Fruit fly (Drosophila melanogaster) whole organism, pupa: Measurements from ENCODE around the gene CG5846.

Experiments used
- CG10348 ChIP-seq: fragments of 200-800 bp; sonication (Bioruptor generic); IDR thresholded peaks from 2 replicates; pipeline ENCODE4 v1.3.6; 2022; ENCODE audit warnings: missing biosample characterization, missing genetic modification characterization
- CG12605 ChIP-seq: fragments of 200-800 bp; sonication (Bioruptor generic); IDR thresholded peaks from 2 replicates; pipeline ENCODE4 v1.3.6; 2022; ENCODE audit warnings: missing biosample characterization, missing genetic modification characterization
- CG13204 ChIP-seq: fragments of 200-800 bp; sonication (Bioruptor generic); optimal IDR thresholded peaks from 2 replicates; lab custom pipeline; 2018; ENCODE audit warnings: missing biosample characterization, mild to moderate bottlenecking, missing genetic modification characterization, moderate library complexity
- CG14655 ChIP-seq: fragments of 200-800 bp; sonication (Bioruptor generic); optimal IDR thresholded peaks from 3 replicates; lab custom pipeline; 2017; ENCODE audit warnings: mild to moderate bottlenecking, missing biosample characterization, missing genetic modification reagents, missing genetic modification characterization
- CG15710 ChIP-seq: fragments of 200-800 bp; sonication (Bioruptor generic); optimal IDR thresholded peaks from 2 replicates; lab custom pipeline; 2018; ENCODE audit warnings: missing biosample characterization, mild to moderate bottlenecking, missing genetic modification characterization, moderate library complexity
- CG17806 ChIP-seq: fragments of 200-800 bp; sonication (Bioruptor generic); optimal IDR thresholded peaks from 2 replicates; lab custom pipeline; 2018; ENCODE audit warnings: missing biosample characterization, mild to moderate bottlenecking, missing genetic modification characterization, moderate library complexity
- CG32121 ChIP-seq: fragments of 200-800 bp; sonication (Bioruptor generic); IDR thresholded peaks from 2 replicates; pipeline ENCODE4 v1.3.6; 2022; ENCODE audit warnings: missing biosample characterization, missing genetic modification characterization
- CG34367 ChIP-seq: fragments of 200-800 bp; sonication (Bioruptor generic); optimal IDR thresholded peaks from 2 replicates; lab custom pipeline; 2018; ENCODE audit warnings: missing biosample characterization, mild to moderate bottlenecking, missing genetic modification characterization
- CG4496 ChIP-seq: fragments of 200-800 bp; sonication (Bioruptor generic); IDR thresholded peaks from 3 replicates; pipeline ENCODE4 v1.3.6; 2022; ENCODE audit warnings: missing biosample characterization, missing genetic modification characterization
- CG8159 ChIP-seq: fragments of 200-800 bp; sonication (Bioruptor generic); optimal IDR thresholded peaks from 3 replicates; lab custom pipeline; 2018; ENCODE audit warnings: missing biosample characterization, mild to moderate bottlenecking, missing genetic modification characterization, moderate library complexity
- CG8301 ChIP-seq: fragments of 200-800 bp; sonication (Bioruptor generic); optimal IDR thresholded peaks from 2 replicates; lab custom pipeline; 2018; ENCODE audit warnings: missing biosample characterization, mild to moderate bottlenecking, missing genetic modification characterization
- CG9948 ChIP-seq: fragments of 200-800 bp; sonication (Bioruptor generic); optimal IDR thresholded peaks from 2 replicates; lab custom pipeline; 2018; ENCODE audit warnings: missing biosample characterization, mild to moderate bottlenecking, missing genetic modification characterization, moderate library complexity
- D1 ChIP-seq: fragments of 200-800 bp; sonication (Bioruptor generic); optimal IDR thresholded peaks from 2 replicates; lab custom pipeline; 2018; ENCODE audit warnings: missing biosample characterization, mild to moderate bottlenecking, missing genetic modification characterization, moderate library complexity
- EcR ChIP-seq: fragments of 200-800 bp; sonication (Bioruptor generic); optimal IDR thresholded peaks from 3 replicates; lab custom pipeline; 2019; ENCODE audit warnings: missing biosample characterization, missing genetic modification characterization, mild to moderate bottlenecking, moderate library complexity, missing genetic modification reagents
- Ets98B ChIP-seq: fragments of 200-800 bp; sonication (Bioruptor generic); IDR thresholded peaks from 2 replicates; pipeline ENCODE4 v1.3.6; 2022; ENCODE audit warnings: missing biosample characterization, missing genetic modification characterization
- Pif1A ChIP-seq: fragments of 200-800 bp; sonication (Bioruptor generic); optimal IDR thresholded peaks from 3 replicates; lab custom pipeline; 2016; ENCODE audit warnings: missing biosample characterization, missing genetic modification characterization
- Pif1B ChIP-seq: fragments of 200-800 bp; sonication (Bioruptor generic); optimal IDR thresholded peaks from 3 replicates; lab custom pipeline; 2016; ENCODE audit warnings: missing biosample characterization, missing genetic modification characterization
- Snoo ChIP-seq: fragments of 200-800 bp; sonication (Bioruptor generic); optimal IDR thresholded peaks from 3 replicates; lab custom pipeline; 2017; ENCODE audit warnings: missing biosample characterization, mild to moderate bottlenecking, missing genetic modification characterization, inconsistent platforms
- fd96Ca ChIP-seq: fragments of 200-800 bp; sonication (Bioruptor generic); IDR thresholded peaks from 3 replicates; pipeline ENCODE4 v1.3.6; 2022; ENCODE audit warnings: missing biosample characterization, missing genetic modification characterization
- gl ChIP-seq: fragments of 200-800 bp; sonication (Bioruptor generic); optimal IDR thresholded peaks from 2 replicates; lab custom pipeline; 2018; ENCODE audit warnings: missing biosample characterization, mild to moderate bottlenecking, missing genetic modification characterization
- rn ChIP-seq: fragments of 200-800 bp; sonication (Bioruptor generic); IDR thresholded peaks from 2 replicates; pipeline ENCODE4 v1.3.6; 2022; ENCODE audit warnings: missing biosample characterization, missing genetic modification characterization

CG5846 gene

dm6 chr2L:9919218-9919617, 37.8 kb downstream of the CG5846 start:
- no peak for TF ChIP-seq D1
- TF ChIP-seq CG32121 (GFP tag; lab: Robert Waterston, UW): no peak
- TF ChIP-seq Snoo: no peak
- TF ChIP-seq CG15710 (tag; lab: Kevin White, UChicago): no peak
- no peak for TF ChIP-seq CG8159 (tag; lab: Kevin White, UChicago)
- no peak for TF ChIP-seq CG17806 (tag; lab: Kevin White, UChicago)
- TF ChIP-seq CG8301 (tag; lab: Kevin White, UChicago): no peak
- TF ChIP-seq Pif1A (GFP tag; lab: Kevin White, UChicago): no peak
- no peak for TF ChIP-seq CG34367
- TF ChIP-seq fd96Ca (GFP tag; lab: Robert Waterston, UW): no peak
- TF ChIP-seq rn (GFP tag; lab: Robert Waterston, UW): no peak
- no peak for TF ChIP-seq CG14655 (GFP tag; lab: Kevin White, UChicago)
- TF ChIP-seq CG9948 (tag; lab: Kevin White, UChicago): no peak
- TF ChIP-seq CG4496 (GFP tag; lab: Robert Waterston, UW): no peak
- no peak for TF ChIP-seq CG13204
- TF ChIP-seq EcR (GFP tag; lab: Kevin White, UChicago): no peak
- TF ChIP-seq CG12605: no peak
- no peak for TF ChIP-seq Pif1B (GFP tag; lab: Kevin White, UChicago)

DNA sequence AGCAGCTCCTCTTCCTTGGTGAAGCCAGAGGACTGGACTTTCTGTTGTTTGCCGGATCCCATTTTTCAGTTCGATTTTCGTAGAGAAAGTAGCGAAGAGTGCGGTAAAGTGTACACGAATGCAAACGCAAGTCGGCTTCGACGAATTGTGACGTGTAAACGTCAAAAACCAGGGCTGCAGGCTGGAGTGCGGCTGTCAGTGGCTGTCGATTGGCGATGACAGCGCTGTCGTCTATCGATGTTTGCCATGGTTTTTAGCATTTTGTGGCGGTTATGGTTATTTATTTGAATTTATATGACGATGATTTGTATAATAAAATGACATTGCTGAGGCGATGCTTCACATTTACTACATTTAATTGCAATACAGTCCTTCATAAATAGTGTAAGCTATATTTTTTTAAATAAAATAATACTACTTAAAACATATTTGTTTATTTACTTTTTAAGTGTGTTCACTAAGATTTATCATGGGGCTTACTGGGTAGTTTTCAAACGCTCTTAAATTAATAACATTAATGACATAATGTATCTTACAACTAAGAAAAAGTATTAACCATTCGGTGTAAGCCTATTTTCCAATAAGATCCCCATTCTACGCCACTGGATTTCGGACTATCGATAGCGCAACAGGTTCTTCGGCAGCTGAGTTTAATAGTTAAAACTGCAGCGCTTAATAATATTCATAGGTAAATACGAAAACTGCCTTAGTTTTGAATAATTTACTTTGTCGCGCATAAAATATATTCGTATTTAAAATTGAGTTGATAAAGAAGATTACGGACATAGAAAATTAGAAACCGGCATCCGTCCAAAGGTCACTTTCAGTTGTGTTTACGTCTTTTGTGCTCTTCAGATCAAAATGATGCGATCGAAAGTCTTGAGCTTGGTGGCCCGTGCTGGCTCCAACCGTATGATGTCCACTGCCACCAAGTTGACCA, 38.7 kb downstream of the CG5846 start, which contains the start of the genes CG5885 and CG4598:
Gene CG5885 (minus strand): TSS at position 311 of the 940 bp plus-strand sequence.
Gene CG4598 (plus strand): TSS at position 599 of the 940 bp plus-strand sequence.
- TF ChIP-seq CG14655 (GFP tag; lab: Kevin White, UChicago) (peak; percentile 78), CG32121 (GFP tag; lab: Robert Waterston, UW) (peak; percentile 76), D1 (no peak), CG12605 (peak; percentile 80), CG15710 (tag; lab: Kevin White, UChicago) (peak; percentile 55), fd96Ca (GFP tag; lab: Robert Waterston, UW) (peak; percentile 43; the same call in 1 of the 3 replicates), CG13204 (peak; percentile 42), Pif1A (GFP tag; lab: Kevin White, UChicago) (peak; percentile 82), CG10348 (no peak), Snoo (peak; percentile 44), Pif1B (GFP tag; lab: Kevin White, UChicago) (peak; percentile 69), CG17806 (tag; lab: Kevin White, UChicago) (peak; percentile 42), CG4496 (GFP tag; lab: Robert Waterston, UW) (peak; percentile 39), Ets98B (GFP tag; lab: Robert Waterston, UW) (peak; percentile 78), rn (GFP tag; lab: Robert Waterston, UW) (no peak), gl (tag; lab: Kevin White, UChicago) (peak; percentile 81), CG34367 (peak; percentile 2), CG8159 (tag; lab: Kevin White, UChicago) (peak; percentile 63), CG9948 (tag; lab: Kevin White, UChicago) (peak; percentile 58), EcR (GFP tag; lab: Kevin White, UChicago) (peak; percentile 10), CG8301 (tag; lab: Kevin White, UChicago) (peak; percentile 63)

dm6 chr2L:9915011-9915850, 41.8 kb downstream of the CG5846 start, which contains the start of gene yip2:
TSS of gene yip2 (plus strand) at chr2L:9915253.
- TF ChIP-seq Ets98B (GFP tag; lab: Robert Waterston, UW) (peak; percentile 91), D1 (peak; percentile 54), CG9948 (tag; lab: Kevin White, UChicago) (peak; percentile 77), CG12605 (peak; percentile 97), Pif1A (GFP tag; lab: Kevin White, UChicago) (peak; percentile 98), CG8159 (tag; lab: Kevin White, UChicago) (peak; percentile 93), CG14655 (GFP tag; lab: Kevin White, UChicago) (peak; percentile 98), CG34367 (peak; percentile 94), CG13204 (peak; percentile 100), rn (GFP tag; lab: Robert Waterston, UW) (peak; percentile 66; the same call in 1 of the 2 replicates), CG32121 (GFP tag; lab: Robert Waterston, UW) (peak; percentile 96), fd96Ca (GFP tag; lab: Robert Waterston, UW) (peak; percentile 92), CG10348 (no peak), CG17806 (tag; lab: Kevin White, UChicago) (peak; percentile 89), Pif1B (GFP tag; lab: Kevin White, UChicago) (peak; percentile 99), CG15710 (tag; lab: Kevin White, UChicago) (peak; percentile 87), gl (tag; lab: Kevin White, UChicago) (peak; percentile 100), CG8301 (tag; lab: Kevin White, UChicago) (peak; percentile 96), Snoo (peak; percentile 98), CG4496 (GFP tag; lab: Robert Waterston, UW) (peak; percentile 92), EcR (GFP tag; lab: Kevin White, UChicago) (peak; percentile 81)

DNA sequence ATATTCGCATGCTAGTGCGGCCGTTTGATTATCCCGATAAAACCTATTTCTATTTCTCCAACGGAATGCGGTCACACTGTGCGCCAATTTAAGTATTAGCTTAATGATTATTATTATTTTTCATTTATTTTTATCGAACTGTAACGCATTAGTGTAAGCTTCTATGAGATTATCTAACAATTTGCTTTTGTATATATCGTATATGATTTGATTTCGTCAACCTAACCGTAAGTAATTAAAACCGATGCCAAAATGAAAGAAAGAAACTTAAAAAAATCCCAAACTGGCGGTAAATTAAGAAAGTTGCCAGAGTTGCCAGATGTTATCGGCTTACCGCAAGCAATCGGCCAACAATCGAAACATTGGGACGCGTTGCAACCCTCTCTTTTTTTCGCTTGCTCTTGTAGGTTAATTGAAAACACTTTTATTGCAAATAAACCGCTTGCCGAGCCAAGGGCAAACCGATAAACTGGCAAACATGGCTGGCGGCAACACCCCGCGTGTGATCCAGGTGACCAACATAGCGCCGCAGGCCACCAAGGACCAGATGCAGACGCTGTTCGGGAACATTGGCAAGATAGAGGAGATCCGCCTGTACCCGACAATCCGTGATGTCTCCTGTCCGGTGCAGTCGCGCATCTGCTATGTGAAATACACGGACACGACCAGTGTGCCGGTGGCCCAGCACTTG, 44.3 kb downstream of the CG5846 start, which contains the start of the genes Etl1 and Srp54:
Gene Etl1 (minus strand): TSS at position 39 of the 691 bp plus-strand sequence.
Gene Srp54 (plus strand): TSS at position 342 of the 691 bp plus-strand sequence.
- TF ChIP-seq CG17806 (tag; lab: Kevin White, UChicago): no peak
- TF ChIP-seq CG4496 (GFP tag; lab: Robert Waterston, UW): no peak
- no peak for TF ChIP-seq Pif1A (GFP tag; lab: Kevin White, UChicago)
- no peak for TF ChIP-seq CG12605
- TF ChIP-seq CG13204: no peak
- TF ChIP-seq CG8301 (tag; lab: Kevin White, UChicago): no peak
- no peak for TF ChIP-seq CG32121 (GFP tag; lab: Robert Waterston, UW)
- TF ChIP-seq Ets98B (GFP tag; lab: Robert Waterston, UW): no peak
- TF ChIP-seq D1: no peak
- no peak for TF ChIP-seq fd96Ca (GFP tag; lab: Robert Waterston, UW)
- no peak for TF ChIP-seq CG9948 (tag; lab: Kevin White, UChicago)
